Fruit fly (Drosophila melanogaster): ENCODE results near the gene CG33493.

CG33493 gene

dm6 chr3L:10723596-10723995 is 30.6 kb upstream of the CG33493 start:
- no peak for TF ChIP-seq noc (tag; optimal IDR thresholded peaks at IDR 0.05)

dm6 chr3L:10722607-10723006 is 29.6 kb upstream of the CG33493 start:
- no peak for TF ChIP-seq noc (tag; optimal IDR thresholded peaks at IDR 0.05)

dm6 chr3L:10719771-10720170 is 26.8 kb upstream of the CG33493 start:
- no peak for TF ChIP-seq noc (tag; optimal IDR thresholded peaks at IDR 0.05)

- TF ChIP-seq noc (tag; optimal IDR thresholded peaks at IDR 0.05), result no peak
Observed at dm6 chr3L:10716342-10716896, 23.5 kb upstream of the CG33493 start.

- TF ChIP-seq noc (tag; optimal IDR thresholded peaks at IDR 0.05), result no peak
Observed at dm6 chr3L:10715748-10716147, 22.8 kb upstream of the CG33493 start.

- no peak for TF ChIP-seq noc (tag; optimal IDR thresholded peaks at IDR 0.05)
Observed at dm6 chr3L:10713458-10714118, 20.6 kb upstream of the CG33493 start.

- no peak for TF ChIP-seq noc (tag; optimal IDR thresholded peaks at IDR 0.05)
Observed at dm6 chr3L:10712005-10712404, 19.0 kb upstream of the CG33493 start.

dm6 chr3L:10711352-10711751 is 18.4 kb upstream of the CG33493 start:
- TF ChIP-seq noc (tag; optimal IDR thresholded peaks at IDR 0.05), result no peak

DNA sequence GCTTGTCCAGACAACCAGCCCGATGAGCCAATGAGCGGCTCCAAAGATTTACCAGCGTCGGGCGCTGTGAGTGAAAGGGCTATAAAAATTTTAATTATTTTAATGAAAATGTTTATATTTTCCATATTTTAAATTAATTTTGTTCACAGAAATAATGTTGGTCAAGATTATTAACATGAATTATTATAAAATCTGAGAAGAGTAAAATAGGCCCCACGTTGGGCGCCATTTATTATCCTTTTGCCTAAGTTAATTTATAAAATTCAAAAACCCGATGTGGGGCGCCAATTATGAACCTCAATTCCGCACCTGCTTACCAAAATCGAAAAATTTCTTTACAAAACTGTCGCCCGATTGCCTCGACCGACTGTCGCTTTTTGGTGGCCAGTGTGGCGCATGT is 16.2 kb upstream of the CG33493 start:
- no peak for TF ChIP-seq noc (tag; optimal IDR thresholded peaks at IDR 0.05)

DNA sequence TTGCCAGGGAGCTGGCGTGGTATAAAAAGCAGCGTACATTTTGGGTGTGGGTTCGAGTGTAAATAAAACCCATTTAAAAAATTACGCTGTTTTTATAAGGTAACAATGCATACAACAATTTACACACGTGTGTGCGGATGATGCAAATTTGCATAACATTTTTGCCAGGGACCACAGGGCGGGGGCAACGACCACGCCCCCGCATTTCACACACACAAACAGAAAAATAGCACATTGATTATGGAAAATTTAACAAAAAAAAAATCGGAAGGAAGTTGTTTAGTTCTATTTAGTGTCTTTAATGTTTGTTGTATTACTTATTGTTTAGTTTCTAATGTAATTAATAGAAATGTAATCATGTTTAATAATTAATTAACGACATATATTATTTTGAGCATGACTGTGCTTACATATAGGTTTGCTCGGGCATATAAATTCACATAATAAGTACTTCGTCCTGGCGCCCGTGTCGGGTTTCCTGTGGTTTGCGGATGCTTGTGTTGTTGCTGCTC is 11.6 kb upstream of the CG33493 start:
- TF ChIP-seq noc (tag; optimal IDR thresholded peaks at IDR 0.05), result no peak

- TF ChIP-seq noc (tag; optimal IDR thresholded peaks at IDR 0.05), result no peak
Observed at dm6 chr3L:10702216-10702615, 9.2 kb upstream of the CG33493 start.

- no peak for TF ChIP-seq noc (tag; optimal IDR thresholded peaks at IDR 0.05)
Observed at dm6 chr3L:10698182-10698581, 5.2 kb upstream of the CG33493 start.

DNA sequence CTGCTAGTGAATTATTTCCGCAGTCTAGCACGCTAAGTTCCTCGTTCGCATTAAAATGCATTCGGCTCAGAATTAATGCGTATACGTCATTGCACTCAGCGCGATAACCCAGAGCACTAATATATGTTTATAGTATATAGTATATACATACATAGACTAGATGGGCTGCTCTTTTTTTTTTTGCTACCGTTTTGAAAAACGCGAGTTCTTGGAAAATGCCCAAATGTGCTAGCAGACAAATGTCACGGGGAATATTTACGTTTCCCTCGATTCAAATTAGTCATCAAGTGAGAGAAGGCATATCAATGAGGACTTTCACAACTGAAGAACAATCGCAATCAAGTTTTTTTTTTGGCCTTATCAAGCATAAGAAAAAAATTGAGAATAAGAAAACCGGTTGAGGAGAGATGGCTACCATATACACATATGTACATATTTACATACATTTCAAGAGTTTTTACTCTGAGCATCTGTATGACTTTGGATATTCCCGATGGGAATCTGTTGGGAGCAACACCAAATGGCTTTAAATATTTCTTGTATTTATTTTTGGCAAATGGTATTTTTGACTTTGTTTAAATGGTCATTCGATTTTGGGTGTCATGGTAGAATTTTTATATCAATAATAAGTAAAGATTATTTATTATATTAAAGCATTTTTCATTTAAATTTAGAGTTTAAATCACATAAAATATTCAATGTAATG is 4.6 kb upstream of the CG33493 start:
- no peak for TF ChIP-seq noc (tag; optimal IDR thresholded peaks at IDR 0.05)

DNA sequence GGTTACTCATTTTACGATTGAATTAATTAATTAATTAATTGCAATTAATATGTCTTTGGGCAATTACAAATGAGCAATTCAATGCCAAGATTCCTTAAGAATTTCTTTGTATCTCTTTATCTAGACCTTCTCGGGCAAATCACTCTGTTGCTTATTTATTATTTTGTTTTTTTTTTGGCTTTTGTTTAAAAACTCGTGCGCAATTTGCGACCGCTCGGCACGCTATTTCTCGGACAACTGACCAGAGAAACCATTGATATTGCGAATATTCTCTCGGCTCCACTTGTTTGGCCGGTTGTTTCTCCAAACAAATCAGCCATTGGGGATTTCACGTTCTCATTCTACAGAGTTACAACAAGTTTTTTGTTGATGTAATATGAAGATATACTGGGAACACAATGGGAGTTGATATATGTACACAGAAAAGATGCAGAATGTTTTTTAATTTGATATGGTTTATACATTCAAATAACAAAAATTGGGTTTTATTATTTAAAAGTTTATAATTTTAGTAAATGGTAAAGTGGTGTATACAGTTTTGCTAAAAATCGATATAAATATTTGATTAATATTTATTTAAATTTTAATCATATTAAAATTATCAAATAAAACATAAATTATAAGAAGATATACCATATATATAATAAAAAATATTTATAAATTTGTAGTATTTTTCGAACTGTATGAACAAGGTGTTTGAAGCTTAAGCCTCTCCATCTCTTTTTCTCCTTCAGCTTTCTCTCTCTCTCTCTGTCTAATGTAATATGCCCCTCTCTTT is 3.9 kb upstream of the CG33493 start, which contains the start of gene NijA:
TSS of gene NijA (minus strand) at position 243 of the 778 bp plus-strand sequence.
- no peak for TF ChIP-seq noc (tag; optimal IDR thresholded peaks at IDR 0.05)

DNA sequence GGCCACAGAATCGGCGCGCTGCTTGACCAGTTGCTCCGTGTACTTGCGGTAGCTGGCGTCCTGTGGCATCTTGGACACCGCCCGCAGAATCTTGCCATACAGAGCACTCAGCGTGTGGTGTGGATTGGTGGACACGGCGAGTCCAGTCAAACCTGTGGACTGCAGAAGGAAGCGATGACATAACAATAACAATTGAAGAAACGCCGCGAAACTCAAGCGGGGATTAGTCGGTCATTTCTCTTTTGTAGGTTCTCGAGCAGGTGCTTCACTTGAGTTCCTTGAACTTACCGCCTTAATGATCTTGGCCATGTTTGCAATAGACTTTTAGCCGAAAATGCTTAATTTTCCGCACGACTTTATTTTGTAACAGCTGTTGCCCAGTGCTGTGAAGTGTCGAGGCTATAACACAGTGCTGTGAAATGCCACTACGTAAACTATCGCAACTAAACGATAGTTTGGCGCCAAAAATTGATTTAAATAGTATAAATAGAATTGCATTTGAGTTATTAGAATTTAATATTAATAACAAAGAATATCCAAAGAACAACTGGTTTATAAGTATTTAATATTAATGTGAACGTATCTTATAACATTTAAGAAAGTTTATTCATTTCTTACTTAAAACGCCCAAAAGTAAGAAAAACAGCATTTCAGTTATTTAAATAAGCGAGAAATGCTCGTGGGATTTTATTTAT is 889 bp upstream of the CG33493 start, which contains the start of gene ND-13B:
TSS of gene ND-13B (minus strand) at position 400 of the 695 bp plus-strand sequence.
- no peak for TF ChIP-seq noc (tag; optimal IDR thresholded peaks at IDR 0.05)
